Worm (Caenorhabditis elegans) whole organism, L4 larva: ENCODE data around the gene F48B9.1.

ENCODE experiments used
- R02D3.7 ChIP-seq: fragments of 150-350 bp; sonication (generic microtip); optimal IDR thresholded peaks from 3 replicates; lab custom pipeline; 2014; ENCODE audit warnings: missing biosample characterization, missing genetic modification characterization
- T26A8.4 ChIP-seq: fragments of 200-800 bp; sonication (Bioruptor generic); IDR thresholded peaks from 2 replicates; pipeline ENCODE4 v1.3.6; 2022; ENCODE audit warnings: missing genetic modification characterization, missing compliant biosample characterization
- ZK546.5 ChIP-seq, 2 experiments: sonication (generic microtip); optimal IDR thresholded peaks; 2 replicates each; lab custom pipeline; 2017; ENCODE audit warnings: missing biosample characterization in 2 of 2, missing genetic modification characterization in 2 of 2
- ctbp-1 ChIP-seq: fragments of 200-800 bp; sonication (Bioruptor generic); IDR thresholded peaks from 2 replicates; pipeline ENCODE4 v1.3.6; 2022; ENCODE audit warnings: missing genetic modification reagents, missing genetic modification characterization, missing compliant biosample characterization
- hif-1 ChIP-seq, 2 experiments: sonication (generic microtip); optimal IDR thresholded peaks; 2 replicates each; lab custom pipeline; 2016 to 2017; ENCODE audit warnings: missing compliant biosample characterization in 2 of 2, missing genetic modification characterization in 2 of 2, missing genetic modification reagents in 2 of 2, missing genotype in 2 of 2, mild to moderate bottlenecking in 1 of 2
- lin-15B ChIP-seq: fragments of 150-350 bp; sonication (generic microtip); optimal IDR thresholded peaks from 3 replicates; lab custom pipeline; 2014; ENCODE audit warnings: missing biosample characterization, missing genetic modification characterization
- lin-39 ChIP-seq: fragments of 150-350 bp; optimal IDR thresholded peaks from 2 replicates; lab custom pipeline; 2014; ENCODE audit warnings: missing biosample characterization, missing genetic modification reagents, missing genetic modification characterization
- madf-5 ChIP-seq, 2 experiments: fragments of 200-800 bp; sonication (Bioruptor generic); IDR thresholded peaks; 2 replicates each; pipeline ENCODE4 v1.3.6; 2022; ENCODE audit warnings: missing compliant biosample characterization in 2 of 2, missing genetic modification characterization in 2 of 2
- nhr-237 ChIP-seq: sonication (generic microtip); optimal IDR thresholded peaks from 2 replicates; lab custom pipeline; 2017; ENCODE audit warnings: missing biosample characterization, missing genetic modification characterization
- nhr-25 ChIP-seq: sonication (generic microtip); optimal IDR thresholded peaks from 2 replicates; lab custom pipeline; 2017; ENCODE audit warnings: missing genetic modification characterization, mild to moderate bottlenecking, missing compliant biosample characterization, antibody characterized with exemption, moderate library complexity, borderline replicate concordance; ENCODE audit not compliant: insufficient read depth
- nhr-76 ChIP-seq: fragments of 150-350 bp; optimal IDR thresholded peaks from 2 replicates; lab custom pipeline; 2014; ENCODE audit warnings: missing biosample characterization, missing genetic modification characterization
- snpc-4 ChIP-seq: fragments of 150-350 bp; optimal IDR thresholded peaks from 2 replicates; lab custom pipeline; 2014; ENCODE audit warnings: missing biosample characterization, missing genetic modification characterization

- no peak for TF ChIP-seq ZK546.5 (tag; optimal IDR thresholded peaks at IDR 0.05; lab: Kevin White, UChicago)
- TF ChIP-seq lin-15B (tag; lab: Kevin White, UChicago) = no peak
- no peak for TF ChIP-seq ctbp-1 (GFP tag; lab: Robert Waterston, UW)
- TF ChIP-seq nhr-25 = no peak
- no peak for TF ChIP-seq nhr-76 (tag; lab: Kevin White, UChicago)
- TF ChIP-seq snpc-4 (tag; lab: Kevin White, UChicago) = no peak
- TF ChIP-seq T26A8.4 (GFP tag; lab: Robert Waterston, UW) = no peak
- no peak for TF ChIP-seq madf-5 (GFP tag; IDR thresholded peaks at IDR 0.05; lab: Robert Waterston, UW)
- TF ChIP-seq hif-1 (tag; optimal IDR thresholded peaks at IDR 0.05; lab: Kevin White, UChicago) = no peak
- no peak for TF ChIP-seq nhr-237 (tag; lab: Kevin White, UChicago)
- no peak for TF ChIP-seq lin-39 (tag; lab: Kevin White, UChicago)
- TF ChIP-seq R02D3.7 (tag; lab: Kevin White, UChicago) = no peak
Observed at ce11 chrX:2231346-2231745, 50.7 kb downstream of the F48B9.1 start.
